Worm (Caenorhabditis elegans): Measurements from ENCODE around the gene C08B6.18.

DNA sequence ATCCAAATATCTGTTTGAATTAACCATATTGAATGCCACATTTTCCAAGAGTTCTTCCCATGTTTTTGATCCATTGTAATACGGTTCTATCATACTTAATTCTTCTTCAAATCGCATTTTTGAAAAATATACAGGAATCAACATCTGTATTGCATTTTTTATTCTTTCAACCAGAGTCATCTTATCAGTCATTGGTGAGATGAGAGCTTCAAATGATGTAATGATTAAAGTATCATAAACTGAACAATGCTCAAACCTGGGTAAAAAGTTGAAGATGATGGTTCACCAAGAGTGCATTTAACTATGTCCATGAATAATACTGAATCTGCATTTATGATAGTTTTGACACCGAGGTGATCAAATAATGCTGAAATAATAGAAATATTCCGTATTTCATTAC lies 30.1 kb downstream of the C08B6.18 start:
- TF ChIP-seq lsy-2 (tag; optimal IDR thresholded peaks at IDR 0.05) (no peak), unc-39 (tag; optimal IDR thresholded peaks at IDR 0.05) (no peak), nhr-28 (tag; optimal IDR thresholded peaks at IDR 0.05) (no peak), elt-1 (tag; optimal IDR thresholded peaks at IDR 0.05; ENCODE audit: borderline replicate concordance, insufficient read depth) (no peak)
